Fruit fly (Drosophila melanogaster) whole organism: ENCODE results near the gene Jwa.

Experiments
- CG8478 ChIP-seq: fragments of >200 bp; optimal IDR thresholded peaks from 2 replicates; lab custom pipeline; 2018; ENCODE audit warnings: inconsistent platforms
- Dll ChIP-seq: fragments of >200 bp; optimal IDR thresholded peaks from 2 replicates; lab custom pipeline; 2017
- EcR ChIP-seq, 2 experiments: fragments of >200 bp; optimal IDR thresholded peaks; 2 replicates each; lab custom pipeline; 2017; ENCODE audit warnings: missing biosample characterization in 2 of 2, missing genetic modification characterization in 2 of 2, missing genetic modification reagents in 2 of 2
- pan ChIP-seq: fragments of >200 bp; optimal IDR thresholded peaks from 2 replicates; lab custom pipeline; 2017
- psq ChIP-seq: fragments of >200 bp; optimal IDR thresholded peaks from 2 replicates; lab custom pipeline; 2017
- usp ChIP-seq: fragments of >200 bp; optimal IDR thresholded peaks from 2 replicates; lab custom pipeline; 2017; ENCODE audit warnings: missing biosample characterization, missing genetic modification characterization, mixed read lengths

Jwa gene

DNA sequence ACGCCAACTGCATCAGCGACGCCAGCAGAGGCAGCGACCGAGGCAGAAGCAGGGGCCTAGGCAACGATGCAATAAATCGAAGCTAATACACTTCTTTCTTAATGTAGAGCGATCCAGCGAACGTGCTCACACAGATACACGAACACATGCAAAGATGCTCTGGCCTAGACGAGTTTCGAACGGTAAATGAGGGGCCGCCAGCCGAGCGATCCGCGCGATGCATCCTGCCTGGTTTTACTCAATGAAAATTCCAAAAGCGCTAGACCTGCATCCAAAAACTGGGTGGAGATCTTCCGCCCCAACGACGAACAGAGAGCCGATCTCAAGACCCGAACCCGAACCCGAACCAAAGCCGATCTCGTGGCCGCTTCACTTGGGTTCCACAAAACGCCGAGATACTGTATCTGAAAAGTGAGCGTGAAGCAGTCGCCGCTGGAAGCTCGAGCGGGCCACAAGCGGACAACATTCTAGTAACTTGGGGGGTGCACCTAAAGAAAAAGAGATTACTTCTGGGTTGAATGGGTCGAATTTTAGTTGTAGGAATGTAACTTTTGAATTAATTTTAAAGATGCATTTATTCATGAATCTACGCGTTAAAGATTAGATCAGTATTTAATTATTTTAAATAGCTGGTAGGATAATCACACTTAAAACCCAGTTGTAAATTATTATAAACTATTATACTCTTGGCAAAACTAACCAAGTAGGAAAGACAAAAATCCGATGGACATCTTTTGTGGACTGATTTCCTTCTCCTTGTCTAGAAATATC is 27.4 kb upstream of the Jwa start:
- TF ChIP-seq EcR (GFP tag; optimal IDR thresholded peaks at IDR 0.05; lab: Kevin White, UChicago) (no peak), CG8478 (lab: Kevin White, UChicago) (no peak), psq (lab: Kevin White, UChicago) (no peak), pan (lab: Kevin White, UChicago) (no peak), Dll (lab: Kevin White, UChicago) (no peak), usp (GFP tag; lab: Kevin White, UChicago) (no peak)

DNA sequence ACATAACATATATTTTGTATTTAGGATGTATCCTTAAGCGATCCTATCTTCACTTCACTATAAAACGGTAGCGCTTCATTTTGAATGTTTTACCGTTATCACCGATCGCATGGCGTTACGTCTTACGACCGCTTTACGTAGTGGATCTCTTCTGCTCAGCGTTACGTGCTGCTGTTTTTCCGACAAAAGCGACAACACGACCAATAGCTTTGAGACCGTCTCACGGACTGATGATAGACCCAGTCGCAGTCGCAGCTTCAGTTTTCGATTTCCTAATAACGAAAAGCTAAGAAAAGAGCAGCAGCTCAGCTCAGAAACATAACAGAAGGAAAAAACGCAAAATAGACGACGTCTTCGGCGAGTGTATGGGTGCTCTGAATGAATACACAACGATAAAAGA is 26.8 kb upstream of the Jwa start, which contains the start of gene CG10348:
CG10348 (minus strand) TSS at position 234 of the 400 bp plus-strand sequence.
- TF ChIP-seq CG8478 (lab: Kevin White, UChicago) (no peak), usp (GFP tag; lab: Kevin White, UChicago) (no peak), Dll (lab: Kevin White, UChicago) (no peak), EcR (GFP tag; optimal IDR thresholded peaks at IDR 0.05; lab: Kevin White, UChicago) (no peak), pan (lab: Kevin White, UChicago) (no peak), psq (lab: Kevin White, UChicago) (no peak)

DNA sequence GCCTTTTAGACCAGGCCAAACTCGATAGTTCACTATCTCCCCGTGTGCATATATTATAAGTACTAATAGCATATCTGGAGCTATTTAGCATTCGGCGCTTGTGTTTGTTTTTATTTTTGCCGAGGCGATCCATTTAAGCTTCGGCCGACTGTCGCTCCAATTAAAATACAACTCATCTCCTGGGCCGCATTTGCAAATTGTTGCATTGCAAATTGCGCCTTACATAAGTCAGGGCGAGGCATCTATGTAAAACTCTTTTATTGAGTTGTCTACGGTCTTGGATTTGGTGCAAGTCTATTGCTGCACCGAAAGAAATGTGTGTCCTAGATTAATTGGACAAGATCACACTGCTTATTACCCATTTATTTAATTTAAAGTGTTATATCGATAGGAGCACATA is 22.5 kb upstream of the Jwa start:
- TF ChIP-seq psq (lab: Kevin White, UChicago) (no peak), pan (lab: Kevin White, UChicago) (no peak), CG8478 (lab: Kevin White, UChicago) (no peak), usp (GFP tag; lab: Kevin White, UChicago) (no peak), Dll (lab: Kevin White, UChicago) (no peak), EcR (GFP tag; optimal IDR thresholded peaks at IDR 0.05; lab: Kevin White, UChicago) (no peak)

DNA sequence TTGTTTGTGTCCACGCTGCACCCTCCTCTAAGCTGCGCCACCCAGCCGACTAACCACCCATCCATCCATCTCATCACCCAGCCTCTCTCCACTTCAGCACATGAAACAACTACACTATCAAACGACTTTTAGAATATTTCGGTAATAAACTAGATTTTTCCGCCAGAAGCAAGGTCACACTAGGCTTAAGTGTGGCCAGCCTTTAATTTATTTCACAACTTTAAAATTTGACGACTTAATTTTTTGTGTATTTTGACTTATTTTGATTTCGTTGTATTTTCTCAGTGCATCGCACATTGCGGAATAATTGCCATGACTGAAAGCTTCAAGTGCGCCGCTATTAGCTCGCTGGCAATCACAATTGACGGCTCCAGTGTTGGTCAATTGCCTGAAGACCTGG is 19.3 kb upstream of the Jwa start:
- TF ChIP-seq EcR (GFP tag; optimal IDR thresholded peaks at IDR 0.05; lab: Kevin White, UChicago) (no peak), CG8478 (lab: Kevin White, UChicago) (no peak), Dll (lab: Kevin White, UChicago) (no peak), psq (lab: Kevin White, UChicago) (no peak)

DNA sequence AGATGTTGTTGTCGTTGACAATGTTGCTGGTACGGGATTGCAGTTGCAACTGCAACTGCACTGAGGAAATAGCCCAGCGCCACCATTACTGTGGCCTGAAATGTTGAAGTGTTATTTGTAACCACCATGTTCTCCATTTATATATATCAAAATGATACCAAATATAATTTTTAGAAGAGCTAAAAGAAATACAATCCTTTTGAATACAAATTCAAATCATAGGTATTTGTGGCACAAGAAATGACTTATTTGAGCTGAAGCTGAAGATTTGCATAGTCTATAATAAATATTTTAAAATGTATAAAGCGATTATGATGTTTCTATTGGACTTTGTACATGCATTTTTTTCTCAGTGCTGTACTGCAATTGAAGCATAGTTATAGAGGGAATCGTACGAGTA is 14.1 kb upstream of the Jwa start:
- no peak for TF ChIP-seq CG8478 (lab: Kevin White, UChicago)
- no peak for TF ChIP-seq usp (GFP tag; lab: Kevin White, UChicago)
- TF ChIP-seq pan (lab: Kevin White, UChicago), result no peak
- TF ChIP-seq EcR (GFP tag; optimal IDR thresholded peaks at IDR 0.05; lab: Kevin White, UChicago), result no peak
- no peak for TF ChIP-seq psq (lab: Kevin White, UChicago)
- TF ChIP-seq Dll (lab: Kevin White, UChicago), result no peak

DNA sequence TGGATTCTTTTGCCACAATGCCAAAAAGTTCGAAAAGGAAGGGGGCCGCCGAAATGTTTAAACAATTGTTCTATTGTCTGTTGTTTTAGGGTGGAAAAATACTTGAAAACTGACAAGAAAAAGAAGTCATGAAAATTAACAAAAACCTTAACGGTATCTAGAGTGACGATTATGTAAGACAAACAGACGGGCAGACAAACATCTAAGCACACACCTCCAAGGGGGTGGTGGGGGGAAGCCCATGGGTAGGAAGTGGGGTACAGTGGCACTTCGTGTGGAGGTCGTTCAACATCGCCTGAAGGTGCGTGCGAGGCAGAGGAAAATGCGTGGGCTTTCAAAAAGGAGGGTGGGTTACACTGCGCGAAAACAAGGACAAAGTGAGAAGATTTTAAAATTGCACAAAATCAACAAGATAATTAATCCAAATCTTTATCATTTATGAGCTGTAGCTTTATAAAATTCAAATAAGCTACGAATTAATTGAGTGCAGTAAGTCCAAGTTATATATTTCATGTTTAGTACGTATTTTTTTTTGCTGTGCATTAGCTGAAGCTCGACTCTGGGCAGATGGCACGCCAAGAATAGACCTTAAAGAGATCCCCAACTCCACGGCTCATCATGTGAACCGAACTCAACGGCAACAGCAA is 12.0 kb upstream of the Jwa start:
- TF ChIP-seq EcR (GFP tag; optimal IDR thresholded peaks at IDR 0.05; lab: Kevin White, UChicago) (no peak), usp (GFP tag; lab: Kevin White, UChicago) (no peak), psq (lab: Kevin White, UChicago) (no peak), CG8478 (lab: Kevin White, UChicago) (no peak), Dll (lab: Kevin White, UChicago) (no peak), pan (lab: Kevin White, UChicago) (no peak)

DNA sequence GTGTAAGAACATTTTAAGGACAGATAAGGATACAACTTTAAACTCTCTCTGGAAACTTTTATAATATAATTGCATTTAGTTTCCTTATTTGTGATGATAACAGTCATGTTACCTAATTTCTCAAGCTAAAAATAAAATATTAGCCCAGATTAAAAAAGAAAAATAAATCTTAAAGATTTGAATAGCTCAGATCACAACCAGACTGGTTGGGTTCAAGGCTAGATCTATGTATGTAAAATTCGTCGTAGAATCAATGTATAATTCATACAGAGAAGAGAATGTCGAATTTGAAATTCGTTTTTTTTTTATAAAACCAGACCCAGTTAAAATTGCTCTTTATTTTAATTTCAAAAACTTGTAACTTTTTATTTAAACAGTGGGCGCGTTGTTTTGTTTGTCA is 8.6 kb upstream of the Jwa start:
- no peak for TF ChIP-seq psq (lab: Kevin White, UChicago)
- no peak for TF ChIP-seq usp (GFP tag; lab: Kevin White, UChicago)
- no peak for TF ChIP-seq CG8478 (lab: Kevin White, UChicago)
- no peak for TF ChIP-seq pan (lab: Kevin White, UChicago)
- TF ChIP-seq EcR (GFP tag; optimal IDR thresholded peaks at IDR 0.05; lab: Kevin White, UChicago), result no peak
- no peak for TF ChIP-seq Dll (lab: Kevin White, UChicago)

DNA sequence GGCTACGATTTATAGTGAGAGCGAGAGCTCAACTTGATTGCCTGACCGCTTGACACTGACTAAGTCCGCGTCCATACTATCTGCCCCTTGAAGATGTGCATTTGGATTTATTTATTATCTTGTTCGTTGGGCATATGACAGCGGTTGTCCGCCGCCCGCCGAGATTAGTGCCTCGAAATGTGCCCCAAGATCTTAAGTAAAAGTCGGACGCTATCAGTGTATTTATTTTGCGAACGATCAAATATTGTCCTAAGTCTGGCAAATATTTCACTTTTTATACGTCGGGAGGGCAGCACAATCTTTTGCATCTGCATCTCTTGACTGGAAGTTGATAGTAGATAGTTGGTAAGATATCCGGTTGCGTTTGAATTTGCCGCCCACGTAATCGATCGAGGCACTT is 8.2 kb upstream of the Jwa start, which contains the start of gene Irk3:
Irk3 (minus strand) TSS at position 63 of the 400 bp plus-strand sequence.
- TF ChIP-seq Dll (lab: Kevin White, UChicago), result no peak
- no peak for TF ChIP-seq CG8478 (lab: Kevin White, UChicago)

DNA sequence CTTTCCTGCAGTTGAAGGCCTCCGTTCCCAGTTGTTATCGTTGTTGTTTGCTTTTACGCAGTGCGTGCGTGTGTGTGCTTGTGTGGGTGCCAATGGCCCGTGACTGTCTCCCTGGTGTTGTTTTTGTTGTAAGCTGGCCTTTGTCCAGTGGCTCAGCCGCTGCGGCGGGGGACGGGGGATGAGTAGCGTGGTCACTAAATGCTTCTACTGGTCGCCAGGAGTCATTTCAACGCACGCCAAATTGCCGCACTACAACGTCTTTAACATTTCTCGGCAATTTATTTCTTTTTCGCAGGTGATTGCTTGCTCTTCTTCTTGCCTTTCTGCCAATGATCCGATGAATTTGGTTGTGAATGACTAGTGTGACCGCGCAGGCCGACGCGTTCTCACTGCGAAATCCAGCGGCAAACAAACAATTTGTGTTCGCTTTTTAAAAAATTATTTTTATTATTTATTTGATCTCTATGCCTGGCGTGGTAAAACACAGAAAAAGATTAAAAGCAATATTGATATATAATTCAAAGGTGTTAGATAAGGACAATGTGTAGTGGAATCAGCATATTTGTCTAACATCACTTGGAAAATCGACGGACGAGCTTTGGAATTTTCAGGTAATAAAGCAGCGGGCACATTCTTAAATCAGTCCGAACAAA is 2.9 kb upstream of the Jwa start, which contains the start of the genes Faf2 and Grip71:
Faf2 (minus strand) TSS at position 450 of the 653 bp plus-strand sequence.
Grip71 (plus strand) TSS at position 608 of the 653 bp plus-strand sequence.
- TF ChIP-seq pan (lab: Kevin White, UChicago) (no peak), Dll (lab: Kevin White, UChicago) (no peak), CG8478 (lab: Kevin White, UChicago) (no peak), EcR (GFP tag; optimal IDR thresholded peaks at IDR 0.05; lab: Kevin White, UChicago) (no peak), usp (GFP tag; lab: Kevin White, UChicago) (no peak)

DNA sequence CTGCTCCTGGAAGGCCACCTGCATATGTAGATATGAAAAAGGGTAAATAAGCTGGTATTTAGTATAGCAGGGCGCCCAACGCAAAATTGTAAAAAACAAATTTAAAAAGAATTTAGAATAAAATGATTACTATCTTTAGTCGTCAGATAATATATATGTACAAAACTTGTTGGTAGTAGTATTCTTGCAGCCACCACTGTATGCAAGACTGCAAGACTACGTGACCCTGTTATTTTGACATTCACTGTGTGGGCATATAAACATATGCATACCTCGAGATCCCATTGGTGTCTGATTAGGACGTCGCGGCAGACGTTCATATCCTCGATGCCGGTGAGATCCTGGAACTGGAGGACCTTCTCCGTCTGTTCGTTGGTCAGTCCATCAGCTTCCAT is 2.3 kb upstream of the Jwa start:
- TF ChIP-seq Dll (lab: Kevin White, UChicago), result no peak
- TF ChIP-seq psq (lab: Kevin White, UChicago), result no peak
- TF ChIP-seq usp (GFP tag; lab: Kevin White, UChicago), result no peak
